Worm (Caenorhabditis elegans) whole organism, L2 larva: ENCODE results near the gene sox-2.

Experiments used
- C34F6.9 ChIP-seq: fragments of 150-350 bp; optimal IDR thresholded peaks from 2 replicates; lab custom pipeline; 2014; ENCODE audit warnings: missing biosample characterization, missing genetic modification characterization
- F13H6.1 ChIP-seq: sonication (generic microtip); optimal IDR thresholded peaks from 2 replicates; lab custom pipeline; 2016; ENCODE audit warnings: missing genetic modification characterization, missing compliant biosample characterization
- R02D3.7 ChIP-seq: fragments of 150-350 bp; optimal IDR thresholded peaks from 2 replicates; lab custom pipeline; 2014; ENCODE audit warnings: missing biosample characterization, missing genetic modification characterization
- Y55F3AM.14 ChIP-seq: fragments of 200-800 bp; sonication (Bioruptor generic); optimal IDR thresholded peaks from 2 replicates; lab custom pipeline; 2018; ENCODE audit warnings: mild to moderate bottlenecking, missing genetic modification characterization, missing compliant biosample characterization
- ZK546.5 ChIP-seq: sonication (generic microtip); optimal IDR thresholded peaks from 2 replicates; lab custom pipeline; 2017; ENCODE audit warnings: missing biosample characterization, missing genetic modification characterization
- alr-1 ChIP-seq: fragments of 150-350 bp; optimal IDR thresholded peaks from 2 replicates; lab custom pipeline; 2014; ENCODE audit warnings: missing biosample characterization, missing genetic modification characterization
- aly-2 ChIP-seq: fragments of 150-350 bp; optimal IDR thresholded peaks from 2 replicates; lab custom pipeline; 2014; ENCODE audit warnings: missing biosample characterization, missing genetic modification characterization
- blmp-1 ChIP-seq: sonication (generic microtip); optimal IDR thresholded peaks from 2 replicates; lab custom pipeline; 2017; ENCODE audit warnings: missing genetic modification characterization, mild to moderate bottlenecking, missing compliant biosample characterization, antibody characterized with exemption, moderate library complexity; ENCODE audit not compliant: insufficient read depth
- ceh-82 ChIP-seq: fragments of 150-350 bp; optimal IDR thresholded peaks from 2 replicates; lab custom pipeline; 2014; ENCODE audit warnings: missing biosample characterization, missing genetic modification characterization
- crh-2 ChIP-seq: sonication (generic microtip); optimal IDR thresholded peaks from 2 replicates; lab custom pipeline; 2017; ENCODE audit warnings: missing biosample characterization, missing genetic modification characterization
- egl-27 ChIP-seq: sonication (generic microtip); optimal IDR thresholded peaks from 3 replicates; lab custom pipeline; 2017; ENCODE audit warnings: missing biosample characterization, missing genetic modification reagents, missing genetic modification characterization
- fos-1 ChIP-seq: fragments of 150-350 bp; optimal IDR thresholded peaks from 2 replicates; lab custom pipeline; 2014; ENCODE audit warnings: missing biosample characterization, missing genetic modification characterization
- gmeb-1 ChIP-seq: fragments of 150-350 bp; optimal IDR thresholded peaks from 2 replicates; lab custom pipeline; 2014; ENCODE audit warnings: missing biosample characterization, missing genetic modification characterization
- lin-11 ChIP-seq: fragments of 150-350 bp; sonication (generic microtip); optimal IDR thresholded peaks from 2 replicates; lab custom pipeline; 2014; ENCODE audit warnings: missing biosample characterization, missing genetic modification characterization, inconsistent platforms, mixed read lengths
- lin-39 ChIP-seq: fragments of 150-350 bp; optimal IDR thresholded peaks from 2 replicates; lab custom pipeline; 2014; ENCODE audit warnings: missing biosample characterization, missing genetic modification reagents, missing genetic modification characterization
- mab-5 ChIP-seq: fragments of 150-350 bp; optimal IDR thresholded peaks from 2 replicates; lab custom pipeline; 2014; ENCODE audit warnings: missing biosample characterization, missing genetic modification characterization
- mbf-1 ChIP-seq: sonication (generic microtip); optimal IDR thresholded peaks from 2 replicates; lab custom pipeline; 2017; ENCODE audit warnings: missing biosample characterization, missing genetic modification characterization
- mdl-1 ChIP-seq, 2 experiments: fragments of 150-350 bp in 1 of 2; sonication (generic microtip) in 1 of 2; optimal IDR thresholded peaks; 2 replicates each; lab custom pipeline; 2017; ENCODE audit warnings: missing biosample characterization in 2 of 2, missing genetic modification characterization in 2 of 2
- nhr-10 ChIP-seq: sonication (generic microtip); optimal IDR thresholded peaks from 2 replicates; lab custom pipeline; 2017; ENCODE audit warnings: missing biosample characterization, missing genetic modification characterization
- nhr-11 ChIP-seq: fragments of 150-350 bp; optimal IDR thresholded peaks from 2 replicates; lab custom pipeline; 2014; ENCODE audit warnings: missing biosample characterization, missing genetic modification characterization
- nhr-21 ChIP-seq: fragments of 150-350 bp; optimal IDR thresholded peaks from 2 replicates; lab custom pipeline; 2014; ENCODE audit warnings: missing biosample characterization, missing genetic modification characterization
- nhr-23 ChIP-seq: fragments of 150-350 bp; optimal IDR thresholded peaks from 2 replicates; lab custom pipeline; 2014; ENCODE audit warnings: missing biosample characterization, missing genetic modification reagents, missing genetic modification characterization
- nhr-237 ChIP-seq: fragments of 150-350 bp; optimal IDR thresholded peaks from 2 replicates; lab custom pipeline; 2014; ENCODE audit warnings: missing biosample characterization, missing genetic modification characterization
- nhr-25 ChIP-seq: fragments of 150-350 bp; sonication (generic microtip); optimal IDR thresholded peaks from 3 replicates; lab custom pipeline; 2014; ENCODE audit warnings: missing biosample characterization, missing genetic modification characterization
- nhr-6 ChIP-seq: fragments of 150-350 bp; optimal IDR thresholded peaks from 2 replicates; lab custom pipeline; 2014; ENCODE audit warnings: missing biosample characterization, missing genetic modification characterization
- nhr-77 ChIP-seq: fragments of 150-350 bp; optimal IDR thresholded peaks from 2 replicates; lab custom pipeline; 2014; ENCODE audit warnings: missing biosample characterization, missing genetic modification characterization
- peb-1 ChIP-seq: fragments of 150-350 bp; optimal IDR thresholded peaks from 2 replicates; lab custom pipeline; 2014; ENCODE audit warnings: missing biosample characterization, missing genetic modification characterization
- sem-4 ChIP-seq: fragments of 150-350 bp; optimal IDR thresholded peaks from 2 replicates; lab custom pipeline; 2014; ENCODE audit warnings: missing biosample characterization, missing genetic modification reagents, missing genetic modification characterization
- skn-1 ChIP-seq: sonication (generic microtip); optimal IDR thresholded peaks from 2 replicates; lab custom pipeline; 2017; ENCODE audit warnings: missing biosample characterization, missing genetic modification characterization
- sma-9 ChIP-seq, 2 experiments: fragments of 150-350 bp in 1 of 2; sonication (generic microtip) in 1 of 2; optimal IDR thresholded peaks; 2 replicates each; lab custom pipeline; 2014 to 2016; ENCODE audit warnings: missing genetic modification characterization in 2 of 2, mild to moderate bottlenecking in 1 of 2, missing biosample characterization in 1 of 2, missing compliant biosample characterization in 1 of 2, missing genetic modification reagents in 1 of 2, moderate library complexity in 1 of 2
- unc-39 ChIP-seq: fragments of 150-350 bp; optimal IDR thresholded peaks from 2 replicates; lab custom pipeline; 2014; ENCODE audit warnings: missing biosample characterization, missing genetic modification characterization
- unc-55 ChIP-seq: fragments of 150-350 bp; sonication (generic microtip); optimal IDR thresholded peaks from 3 replicates; lab custom pipeline; 2014; ENCODE audit warnings: missing biosample characterization, missing genetic modification reagents, missing genetic modification characterization
- unc-62 ChIP-seq: fragments of 150-350 bp; optimal IDR thresholded peaks from 2 replicates; lab custom pipeline; 2014; ENCODE audit warnings: missing biosample characterization, missing genetic modification reagents, missing genetic modification characterization
- zag-1 ChIP-seq: fragments of 150-350 bp; optimal IDR thresholded peaks from 2 replicates; lab custom pipeline; 2014; ENCODE audit warnings: missing biosample characterization, missing genetic modification characterization
- ztf-1 ChIP-seq: fragments of 200-800 bp; sonication (Bioruptor generic); conservative IDR thresholded peaks from 2 replicates; pipeline ENCODE4 v1.3.6; 2022; ENCODE audit warnings: missing genetic modification characterization, missing compliant biosample characterization
- ztf-11 ChIP-seq: sonication (generic microtip); optimal IDR thresholded peaks from 2 replicates; lab custom pipeline; 2017; ENCODE audit warnings: missing biosample characterization, missing genetic modification characterization
- ztf-4 ChIP-seq: fragments of 150-350 bp; optimal IDR thresholded peaks from 2 replicates; lab custom pipeline; 2014; ENCODE audit warnings: missing biosample characterization, missing genetic modification characterization

Gene sox-2

ce11 chrX:7463637-7464036, at the start of gene sox-2:
sox-2 (minus strand) TSS chrX:7463736.
- TF ChIP-seq nhr-21 (tag; lab: Kevin White, UChicago) (no peak), ZK546.5 (tag; lab: Kevin White, UChicago) (no peak), nhr-77 (tag; lab: Kevin White, UChicago) (no peak), R02D3.7 (tag; lab: Kevin White, UChicago) (no peak), blmp-1 (tag; lab: Kevin White, UChicago) (no peak), nhr-237 (tag; lab: Kevin White, UChicago) (no peak), zag-1 (no peak), gmeb-1 (tag; lab: Kevin White, UChicago) (no peak), unc-62 (GFP tag; lab: Kevin White, UChicago) (no peak), nhr-11 (tag; lab: Kevin White, UChicago) (no peak)

DNA sequence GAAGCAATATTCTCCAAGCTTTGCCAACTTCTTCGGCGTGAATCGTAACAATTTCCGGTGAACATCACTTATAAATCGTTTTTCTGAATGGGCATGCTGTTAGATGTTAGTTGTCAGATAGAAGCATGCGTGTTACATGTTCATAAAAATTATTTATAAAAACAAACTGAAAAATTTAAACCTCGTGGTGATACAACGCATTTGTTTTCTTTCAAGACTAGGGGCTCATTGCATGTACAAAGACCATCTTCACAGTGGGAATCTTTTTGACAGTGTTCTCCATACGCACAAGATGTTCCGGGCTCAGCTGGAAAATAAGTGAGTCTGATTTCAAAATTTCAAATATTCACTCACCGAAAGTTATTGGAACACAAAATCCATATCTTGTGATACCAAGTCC, 49.2 kb upstream of the sox-2 start:
- TF ChIP-seq ceh-82 (tag; lab: Kevin White, UChicago) (no peak), nhr-6 (tag; lab: Kevin White, UChicago) (no peak), alr-1 (no peak), C34F6.9 (no peak), aly-2 (tag; lab: Kevin White, UChicago) (no peak), R02D3.7 (tag; lab: Kevin White, UChicago) (no peak), ztf-4 (tag; lab: Kevin White, UChicago) (no peak), mab-5 (tag; lab: Kevin White, UChicago) (no peak), mdl-1 (tag; optimal IDR thresholded peaks at IDR 0.05; lab: Kevin White, UChicago) (no peak), skn-1 (tag; lab: Kevin White, UChicago) (no peak), nhr-11 (tag; lab: Kevin White, UChicago) (no peak), ztf-1 (GFP tag; lab: Robert Waterston, UW) (no peak), mbf-1 (tag; lab: Kevin White, UChicago) (no peak), nhr-23 (tag; lab: Kevin White, UChicago) (no peak), unc-55 (no peak), gmeb-1 (tag; lab: Kevin White, UChicago) (no peak), nhr-21 (tag; lab: Kevin White, UChicago) (no peak), ztf-11 (tag; lab: Kevin White, UChicago) (no peak), egl-27 (no peak), blmp-1 (tag; lab: Kevin White, UChicago) (no peak)

DNA sequence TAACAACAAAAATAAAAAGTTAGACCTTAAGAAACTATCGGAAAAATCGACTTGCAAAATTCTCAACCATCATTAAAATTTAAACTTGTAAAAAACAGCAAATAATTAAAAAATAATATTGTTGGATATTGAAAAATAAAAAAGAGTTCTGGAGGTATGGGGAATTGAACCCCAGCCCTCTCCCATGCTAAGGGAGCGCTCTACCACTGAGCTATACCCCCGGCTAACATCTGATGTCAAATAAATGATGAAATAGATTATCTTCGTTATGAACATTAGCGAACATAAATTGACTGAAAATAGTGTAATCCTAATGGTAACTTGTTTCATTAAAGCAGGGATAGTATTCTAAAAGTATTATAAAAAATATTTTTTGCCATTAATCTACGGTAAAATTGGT, 43.6 kb upstream of the sox-2 start:
- TF ChIP-seq fos-1 (tag; lab: Kevin White, UChicago) = peak; percentile 10
- no peak for TF ChIP-seq alr-1

- TF ChIP-seq skn-1 (tag; lab: Kevin White, UChicago) (no peak), blmp-1 (tag; lab: Kevin White, UChicago) (no peak), alr-1 (no peak), nhr-25 (tag; lab: Kevin White, UChicago) (no peak), lin-11 (tag; lab: Kevin White, UChicago) (no peak), fos-1 (tag; lab: Kevin White, UChicago) (no peak), nhr-237 (tag; lab: Kevin White, UChicago) (no peak), nhr-10 (no peak), mbf-1 (tag; lab: Kevin White, UChicago) (no peak), C34F6.9 (no peak), sem-4 (no peak), peb-1 (tag; lab: Kevin White, UChicago) (no peak), crh-2 (tag; lab: Kevin White, UChicago) (no peak), Y55F3AM.14 (no peak), nhr-6 (tag; lab: Kevin White, UChicago) (no peak)
These were observed 43.0 kb upstream of the sox-2 start, which contains the start of gene lgc-11 for ce11 chrX:7506533-7506932. lgc-11 (minus strand) TSS chrX:7506633.

DNA sequence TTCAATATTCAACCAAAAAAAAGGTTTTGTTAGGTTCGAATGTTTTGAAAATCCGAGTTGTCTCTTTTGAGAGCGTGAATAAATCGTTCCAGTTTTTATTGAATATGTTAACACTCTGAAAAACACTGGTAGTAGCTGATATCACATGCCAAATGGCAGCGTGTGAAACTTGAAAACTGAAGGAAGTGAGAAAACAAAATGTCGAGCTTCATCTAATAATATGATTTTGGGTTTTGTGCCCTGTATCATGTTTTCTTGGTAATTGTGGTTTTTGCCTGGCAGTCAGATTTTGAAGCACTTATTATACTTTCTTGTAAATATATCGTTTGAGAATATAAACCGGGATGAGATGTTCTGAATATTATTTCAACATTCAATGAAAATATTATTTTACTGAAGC, 39.3 kb upstream of the sox-2 start, which contains the start of gene F48E3.6:
Gene F48E3.6, minus strand, starts transcription at position 101 of the 400 bp plus-strand sequence.
- no peak for TF ChIP-seq sma-9 (GFP tag; optimal IDR thresholded peaks at IDR 0.05; lab: Kevin White, UChicago)
- TF ChIP-seq sma-9 (tag; optimal IDR thresholded peaks at IDR 0.05; lab: Kevin White, UChicago) = no peak
- TF ChIP-seq lin-39 (tag; lab: Kevin White, UChicago) = no peak
- no peak for TF ChIP-seq ZK546.5 (tag; lab: Kevin White, UChicago)
- TF ChIP-seq ztf-1 (GFP tag; lab: Robert Waterston, UW) = no peak
- TF ChIP-seq unc-55 = no peak
- no peak for TF ChIP-seq nhr-10
- no peak for TF ChIP-seq nhr-21 (tag; lab: Kevin White, UChicago)
- TF ChIP-seq R02D3.7 (tag; lab: Kevin White, UChicago) = no peak
- TF ChIP-seq nhr-23 (tag; lab: Kevin White, UChicago) = no peak
- no peak for TF ChIP-seq peb-1 (tag; lab: Kevin White, UChicago)
- TF ChIP-seq unc-39 (tag; lab: Kevin White, UChicago) = no peak
- no peak for TF ChIP-seq mbf-1 (tag; lab: Kevin White, UChicago)
- no peak for TF ChIP-seq F13H6.1
- TF ChIP-seq crh-2 (tag; lab: Kevin White, UChicago) = no peak
- TF ChIP-seq, all 48 proteins: peak for 0
